Worm (Caenorhabditis elegans) whole organism, young adult: ENCODE measurements around the gene timp-1.

Experiments used
- B0035.1 ChIP-seq: sonication (generic microtip); optimal IDR thresholded peaks from 2 replicates; lab custom pipeline; 2016; ENCODE audit warnings: missing genetic modification characterization, mild to moderate bottlenecking, missing compliant biosample characterization, missing genotype, missing genetic modification reagents
- F10E7.11 ChIP-seq: sonication (generic microtip); optimal IDR thresholded peaks from 2 replicates; lab custom pipeline; 2017; ENCODE audit warnings: mild to moderate bottlenecking, missing genetic modification characterization, moderate library complexity, missing compliant biosample characterization
- F22D6.2 ChIP-seq: sonication (generic microtip); optimal IDR thresholded peaks from 2 replicates; lab custom pipeline; 2016; ENCODE audit warnings: mild to moderate bottlenecking, missing genetic modification characterization, missing compliant biosample characterization
- F39B2.1 ChIP-seq: fragments of 200-800 bp; sonication (Bioruptor generic); IDR thresholded peaks from 2 replicates; pipeline ENCODE4 v1.3.6; 2022; ENCODE audit warnings: missing genetic modification reagents, missing genetic modification characterization, missing compliant biosample characterization
- K12H6.12 ChIP-seq: fragments of 200-800 bp; sonication (Bioruptor generic); optimal IDR thresholded peaks from 2 replicates; lab custom pipeline; 2018; ENCODE audit warnings: mild to moderate bottlenecking, missing genetic modification characterization, missing compliant biosample characterization
- akir-1 ChIP-seq: fragments of 200-800 bp; sonication (Bioruptor generic); optimal IDR thresholded peaks from 2 replicates; lab custom pipeline; 2018; ENCODE audit warnings: mild to moderate bottlenecking, missing genetic modification characterization, moderate library complexity, missing compliant biosample characterization
- ama-1 ChIP-seq, 3 experiments: fragments of 150-350 bp in 1 of 3; sonication (generic microtip) in 2 of 3; optimal IDR thresholded peaks; 2 replicates each; lab custom pipeline; 2014 to 2018; ENCODE audit warnings: missing biosample characterization in 2 of 3, missing genetic modification characterization in 2 of 3, missing genetic modification reagents in 2 of 3
- bed-2 ChIP-seq: fragments of 200-800 bp; sonication (Bioruptor generic); IDR thresholded peaks from 2 replicates; pipeline ENCODE4 v1.3.6; 2022; ENCODE audit warnings: missing genetic modification reagents, missing genetic modification characterization, missing compliant biosample characterization
- cebp-1 ChIP-seq, 2 experiments: fragments of 200-800 bp in 1 of 2; sonication (Bioruptor generic) in 1 of 2; sonication (generic microtip) in 1 of 2; IDR thresholded peaks in 1 of 2; optimal IDR thresholded peaks in 1 of 2; 2 replicates each; pipeline versions ENCODE4 v1.3.6 to Lab custom; 2017 to 2022; ENCODE audit warnings: missing compliant biosample characterization in 2 of 2, missing genetic modification characterization in 2 of 2, mild to moderate bottlenecking in 1 of 2, missing genetic modification reagents in 1 of 2, moderate library complexity in 1 of 2
- ceh-27 ChIP-seq: fragments of 200-800 bp; sonication (Bioruptor generic); optimal IDR thresholded peaks from 2 replicates; lab custom pipeline; 2018; ENCODE audit warnings: mild to moderate bottlenecking, missing genetic modification characterization, moderate library complexity, missing compliant biosample characterization
- ceh-91 ChIP-seq: fragments of 200-800 bp; sonication (Bioruptor generic); IDR thresholded peaks from 2 replicates; pipeline ENCODE4 v1.3.6; 2022; ENCODE audit warnings: missing genetic modification reagents, missing genetic modification characterization, missing compliant biosample characterization
- chd-7 ChIP-seq: sonication (generic microtip); optimal IDR thresholded peaks from 2 replicates; lab custom pipeline; 2016; ENCODE audit warnings: mild to moderate bottlenecking, missing genetic modification characterization, moderate library complexity, missing compliant biosample characterization
- efl-1 ChIP-seq: fragments of 150-350 bp; optimal IDR thresholded peaks from 2 replicates; lab custom pipeline; 2014; ENCODE audit warnings: missing biosample characterization, missing genetic modification reagents, missing genetic modification characterization
- gei-17 ChIP-seq: fragments of 200-800 bp; sonication (Bioruptor generic); optimal IDR thresholded peaks from 2 replicates; lab custom pipeline; 2018; ENCODE audit warnings: mild to moderate bottlenecking, missing genetic modification characterization, missing compliant biosample characterization
- him-1 ChIP-seq: sonication (generic microtip); optimal IDR thresholded peaks from 2 replicates; lab custom pipeline; 2016; ENCODE audit warnings: missing genotype, missing genetic modification reagents, missing genetic modification characterization, missing compliant biosample characterization
- hlh-26 ChIP-seq: fragments of 200-800 bp; sonication (Bioruptor generic); conservative IDR thresholded peaks from 2 replicates; pipeline ENCODE4 v1.3.6; 2022; ENCODE audit warnings: missing genetic modification reagents, missing genetic modification characterization, missing compliant biosample characterization
- hrde-1 ChIP-seq: sonication (generic microtip); optimal IDR thresholded peaks from 2 replicates; lab custom pipeline; 2016; ENCODE audit warnings: missing genetic modification characterization, mild to moderate bottlenecking, missing compliant biosample characterization, moderate library complexity, missing genotype, missing genetic modification reagents, borderline replicate concordance
- lag-1 ChIP-seq: fragments of 200-800 bp; sonication (Bioruptor generic); IDR thresholded peaks from 2 replicates; pipeline ENCODE4 v1.3.6; 2022; ENCODE audit warnings: missing genetic modification reagents, missing genetic modification characterization, missing compliant biosample characterization
- let-526 ChIP-seq: fragments of 200-800 bp; sonication (Bioruptor generic); IDR thresholded peaks from 2 replicates; pipeline ENCODE4 v1.3.6; 2022; ENCODE audit warnings: missing genetic modification reagents, missing genetic modification characterization, missing compliant biosample characterization
- let-607 ChIP-seq, 2 experiments: fragments of 200-800 bp in 1 of 2; sonication (Bioruptor generic) in 1 of 2; sonication (generic microtip) in 1 of 2; optimal IDR thresholded peaks; 2 replicates each; lab custom pipeline; 2016 to 2018; ENCODE audit warnings: mild to moderate bottlenecking in 2 of 2, missing compliant biosample characterization in 2 of 2, missing genetic modification characterization in 2 of 2, moderate library complexity in 2 of 2, missing genotype in 1 of 2
- lin-35 ChIP-seq, 3 experiments: fragments of 150-350 bp in 2 of 3; sonication (generic microtip) in 1 of 3; optimal IDR thresholded peaks; 2 replicates each; lab custom pipeline; 2014 to 2018; ENCODE audit warnings: missing biosample characterization in 3 of 3, missing genetic modification characterization in 3 of 3, missing genetic modification reagents in 3 of 3
- lin-40 ChIP-seq: sonication (generic microtip); optimal IDR thresholded peaks from 2 replicates; lab custom pipeline; 2016; ENCODE audit warnings: missing genetic modification characterization, mild to moderate bottlenecking, missing compliant biosample characterization, missing genotype, missing genetic modification reagents
- lir-1 ChIP-seq: fragments of 200-800 bp; sonication (Bioruptor generic); conservative IDR thresholded peaks from 2 replicates; pipeline ENCODE4 v1.3.6; 2022; ENCODE audit warnings: missing genetic modification reagents, missing genetic modification characterization, missing compliant biosample characterization
- madf-6 ChIP-seq: fragments of 200-800 bp; sonication (Bioruptor generic); IDR thresholded peaks from 2 replicates; pipeline ENCODE4 v1.3.6; 2022; ENCODE audit warnings: missing genetic modification reagents, missing genetic modification characterization, missing compliant biosample characterization
- mes-4 ChIP-seq: sonication (generic microtip); optimal IDR thresholded peaks from 2 replicates; lab custom pipeline; 2016; ENCODE audit warnings: missing genotype, missing genetic modification characterization, missing compliant biosample characterization
- nhr-80 ChIP-seq: sonication (generic microtip); optimal IDR thresholded peaks from 2 replicates; lab custom pipeline; 2016; ENCODE audit warnings: missing genetic modification characterization, missing compliant biosample characterization
- rpc-1 ChIP-seq, 2 experiments: fragments of 150-350 bp in 1 of 2; sonication (generic microtip) in 1 of 2; optimal IDR thresholded peaks; 2 replicates each; lab custom pipeline; 2014 to 2018; ENCODE audit warnings: missing biosample characterization in 1 of 2, missing genetic modification characterization in 1 of 2, missing genetic modification reagents in 1 of 2, missing genotype in 1 of 2
- snpc-1.3 ChIP-seq: sonication (generic microtip); optimal IDR thresholded peaks from 2 replicates; lab custom pipeline; 2017; ENCODE audit warnings: missing genetic modification characterization, mild to moderate bottlenecking, missing compliant biosample characterization, antibody characterized with exemption, moderate library complexity, missing genotype, missing genetic modification reagents; ENCODE audit not compliant: insufficient read depth
- sptf-2 ChIP-seq: fragments of 200-800 bp; sonication (Bioruptor generic); optimal IDR thresholded peaks from 2 replicates; lab custom pipeline; 2018; ENCODE audit warnings: mild to moderate bottlenecking, missing genetic modification characterization, missing compliant biosample characterization
- tbp1 ChIP-seq: fragments of 200-800 bp; sonication (Bioruptor generic); optimal IDR thresholded peaks from 2 replicates; lab custom pipeline; 2018; ENCODE audit warnings: mild to moderate bottlenecking, missing genetic modification characterization, missing compliant biosample characterization
- tbx-9 ChIP-seq: sonication (generic microtip); optimal IDR thresholded peaks from 2 replicates; lab custom pipeline; 2016; ENCODE audit warnings: borderline replicate concordance, missing genetic modification characterization, inconsistent platforms, missing compliant biosample characterization
- xnd-1 ChIP-seq: sonication (generic microtip); optimal IDR thresholded peaks from 2 replicates; lab custom pipeline; 2016; ENCODE audit warnings: missing genotype, missing genetic modification reagents, missing genetic modification characterization, missing compliant biosample characterization
- zim-3 ChIP-seq: sonication (generic microtip); optimal IDR thresholded peaks from 2 replicates; lab custom pipeline; 2017; ENCODE audit warnings: mild to moderate bottlenecking, missing genetic modification characterization, moderate library complexity, missing compliant biosample characterization
- ztf-18 ChIP-seq: sonication (generic microtip); optimal IDR thresholded peaks from 2 replicates; lab custom pipeline; 2016; ENCODE audit warnings: missing genotype, mild to moderate bottlenecking, missing genetic modification characterization, missing compliant biosample characterization
- ztf-25 ChIP-seq: fragments of 200-800 bp; sonication (Bioruptor generic); IDR thresholded peaks from 2 replicates; pipeline ENCODE4 v1.3.6; 2022; ENCODE audit warnings: missing genetic modification reagents, missing genetic modification characterization, missing compliant biosample characterization

Gene timp-1

ce11 chrV:8168219-8168962, 38.6 kb upstream of the timp-1 start, which contains the start of gene F20D6.8:
Gene F20D6.8 (minus strand): TSS chrV:8168269.
- TF ChIP-seq F10E7.11 (tag; lab: Kevin White, UChicago), result no peak
- TF ChIP-seq cebp-1 (GFP tag; IDR thresholded peaks at IDR 0.05; lab: Robert Waterston, UW), result no peak
- TF ChIP-seq cebp-1 (tag; optimal IDR thresholded peaks at IDR 0.05; lab: Kevin White, UChicago), result no peak
- TF ChIP-seq snpc-1.3 (tag; lab: Kevin White, UChicago), result no peak
- TF ChIP-seq ztf-25 (GFP tag; lab: Robert Waterston, UW), result no peak
- no peak for TF ChIP-seq ceh-91 (GFP tag; lab: Robert Waterston, UW)

- TF ChIP-seq him-1, result no peak
- TF ChIP-seq hlh-26 (GFP tag; lab: Robert Waterston, UW), result no peak
- TF ChIP-seq akir-1 (GFP tag; lab: Kevin White, UChicago), result no peak
- TF ChIP-seq ceh-27 (GFP tag; lab: Kevin White, UChicago), result no peak
- TF ChIP-seq lin-40 (tag; lab: Kevin White, UChicago), result no peak
- no peak for TF ChIP-seq efl-1 (GFP tag; lab: Kevin White, UChicago)
- no peak for TF ChIP-seq xnd-1
- no peak for TF ChIP-seq zim-3 (tag; lab: Kevin White, UChicago)
- no peak for TF ChIP-seq lin-35 (GFP tag; optimal IDR thresholded peaks at IDR 0.05; lab: Kevin White, UChicago)
- no peak for TF ChIP-seq let-607 (tag; optimal IDR thresholded peaks at IDR 0.05; lab: Kevin White, UChicago)
- TF ChIP-seq K12H6.12, result no peak
- no peak for TF ChIP-seq B0035.1 (tag; lab: Kevin White, UChicago)
- no peak for TF ChIP-seq bed-2 (GFP tag; lab: Robert Waterston, UW)
- no peak for TF ChIP-seq chd-7 (tag; lab: Kevin White, UChicago)
- TF ChIP-seq mes-4 (tag; lab: Kevin White, UChicago), result no peak
Observed at ce11 chrV:8169150-8169549, 37.9 kb upstream of the timp-1 start.

ce11 chrV:8170300-8170699, 36.7 kb upstream of the timp-1 start:
- TF ChIP-seq let-526 (GFP tag; lab: Robert Waterston, UW) (no peak), tbx-9 (no peak), him-1 (no peak)

- TF ChIP-seq ceh-27 (GFP tag; lab: Kevin White, UChicago) (no peak), lir-1 (no peak), tbx-9 (no peak), bed-2 (GFP tag; lab: Robert Waterston, UW) (no peak), ama-1 (optimal IDR thresholded peaks at IDR 0.05; lab: Kevin White, UChicago) (no peak), ama-1 (GFP tag; optimal IDR thresholded peaks at IDR 0.05; lab: Kevin White, UChicago) (no peak), nhr-80 (tag; lab: Kevin White, UChicago) (no peak), snpc-1.3 (tag; lab: Kevin White, UChicago) (no peak), tbp1 (GFP tag; lab: Kevin White, UChicago) (no peak), hlh-26 (GFP tag; lab: Robert Waterston, UW) (no peak), sptf-2 (GFP tag; lab: Kevin White, UChicago) (no peak), ztf-18 (tag; lab: Kevin White, UChicago) (no peak), gei-17 (no peak), lag-1 (GFP tag; lab: Robert Waterston, UW) (no peak), rpc-1 (optimal IDR thresholded peaks at IDR 0.05; lab: Kevin White, UChicago) (no peak), rpc-1 (tag; optimal IDR thresholded peaks at IDR 0.05; lab: Kevin White, UChicago) (no peak), let-526 (GFP tag; lab: Robert Waterston, UW) (no peak), ztf-25 (GFP tag; lab: Robert Waterston, UW) (no peak), F22D6.2 (tag; lab: Kevin White, UChicago) (no peak), hrde-1 (tag; lab: Kevin White, UChicago) (no peak), madf-6 (GFP tag; lab: Robert Waterston, UW) (no peak), F39B2.1 (GFP tag; lab: Robert Waterston, UW) (no peak)
Observed at ce11 chrV:8171688-8172087, 35.3 kb upstream of the timp-1 start.
